Fruit fly (Drosophila melanogaster) whole organism, larva: ENCODE data around the gene Gmd.

Experiments used
- noc ChIP-seq: fragments of 200-800 bp; sonication (Bioruptor generic); optimal IDR thresholded peaks from 3 replicates; lab custom pipeline; 2019; ENCODE audit warnings: missing biosample characterization, mild to moderate bottlenecking, missing genetic modification characterization, moderate library complexity

Gmd gene

dm6 chr2L:5000287-5000871 lies 23.6 kb upstream of the Gmd start:
- TF ChIP-seq noc: peak; percentile 87

- peak; percentile 75 for TF ChIP-seq noc
Measured at dm6 chr2L:4999389-5000032, 22.7 kb upstream of the Gmd start.

- no peak for TF ChIP-seq noc
Measured at dm6 chr2L:4998571-4999191, 21.9 kb upstream of the Gmd start.

- no peak for TF ChIP-seq noc
Measured at dm6 chr2L:4998260-4998560, 21.4 kb upstream of the Gmd start.

- peak; percentile 96 for TF ChIP-seq noc
Measured at dm6 chr2L:4997401-4998259, 20.8 kb upstream of the Gmd start.

- no peak for TF ChIP-seq noc
Measured at dm6 chr2L:4996283-4996922, 19.6 kb upstream of the Gmd start.

- TF ChIP-seq noc: no peak
Measured at dm6 chr2L:4995837-4996136, 19.0 kb upstream of the Gmd start.

dm6 chr2L:4995010-4995836 lies 18.4 kb upstream of the Gmd start:
- TF ChIP-seq noc: no peak

- no peak for TF ChIP-seq noc
Measured at dm6 chr2L:4982098-4982646, 5.3 kb upstream of the Gmd start.

- peak; percentile 98 for TF ChIP-seq noc
Measured at dm6 chr2L:4981278-4981966, 4.6 kb upstream of the Gmd start, which contains the start of the genes CG8892 and CG34126. Gene CG8892 (minus strand): TSS chr2L:4981592. Gene CG34126 (plus strand): TSS chr2L:4981614.

- no peak for TF ChIP-seq noc
Measured at dm6 chr2L:4979138-4979537, 2.3 kb upstream of the Gmd start, which contains the start of gene CG8891. Gene CG8891 (minus strand): TSS chr2L:4979379.

dm6 chr2L:4973731-4974415 lies 3.0 kb downstream of the Gmd start, which contains the start of gene mRpL28:
Gene mRpL28 (plus strand): TSS chr2L:4973976.
- no peak for TF ChIP-seq noc

- no peak for TF ChIP-seq noc
Measured at dm6 chr2L:4971329-4971798, 5.5 kb downstream of the Gmd start, which contains the start of gene CG14043. Gene CG14043 (plus strand): TSS chr2L:4971702.

dm6 chr2L:4968767-4969166 lies 8.1 kb downstream of the Gmd start, which contains the start of the genes Scox and Polr1C:
Gene Scox (minus strand): TSS chr2L:4968935.
Gene Polr1C (plus strand): TSS chr2L:4969004.
- TF ChIP-seq noc: no peak
